Fruit fly (Drosophila melanogaster) whole organism, embryonic: ENCODE measurements around the gene SMC3.

Experiments
- CG10654 ChIP-seq: fragments of 200-800 bp; sonication (Bioruptor generic); optimal IDR thresholded peaks from 2 replicates; lab custom pipeline; 2016; ENCODE audit warnings: missing biosample characterization, missing genetic modification characterization
- CG10959 ChIP-seq: fragments of 200-800 bp; sonication (Bioruptor generic); IDR thresholded peaks from 2 replicates; pipeline ENCODE4 v1.3.6; 2022; ENCODE audit warnings: missing biosample characterization, missing genetic modification characterization
- CG11695 ChIP-seq: fragments of 200-800 bp; sonication (Bioruptor generic); IDR thresholded peaks from 3 replicates; pipeline ENCODE4 v1.3.6; 2022; ENCODE audit warnings: missing biosample characterization, missing genetic modification characterization
- CG15011 ChIP-seq: fragments of 200-800 bp; sonication (Bioruptor generic); optimal IDR thresholded peaks from 3 replicates; lab custom pipeline; 2018; ENCODE audit warnings: missing biosample characterization, mild to moderate bottlenecking, missing genetic modification characterization
- CG15073 ChIP-seq: fragments of 200-800 bp; sonication (Bioruptor generic); optimal IDR thresholded peaks from 2 replicates; lab custom pipeline; 2016; ENCODE audit warnings: missing biosample characterization, missing genetic modification characterization
- CG1529 ChIP-seq: fragments of 200-800 bp; sonication (Bioruptor generic); optimal IDR thresholded peaks from 3 replicates; lab custom pipeline; 2018; ENCODE audit warnings: missing biosample characterization, missing genetic modification characterization
- CG15601 ChIP-seq: fragments of 200-800 bp; sonication (Bioruptor generic); optimal IDR thresholded peaks from 3 replicates; lab custom pipeline; 2019; ENCODE audit warnings: missing biosample characterization, mild to moderate bottlenecking, missing genetic modification characterization, moderate library complexity
- CG16863 ChIP-seq: fragments of 200-800 bp; sonication (Bioruptor generic); optimal IDR thresholded peaks from 3 replicates; lab custom pipeline; 2016; ENCODE audit warnings: missing biosample characterization, missing genetic modification characterization
- CG17385 ChIP-seq: fragments of 200-800 bp; sonication (Bioruptor generic); optimal IDR thresholded peaks from 3 replicates; lab custom pipeline; 2018; ENCODE audit warnings: missing biosample characterization, mild to moderate bottlenecking, missing genetic modification characterization
- CG18011 ChIP-seq: fragments of 200-800 bp; sonication (Bioruptor generic); optimal IDR thresholded peaks from 2 replicates; lab custom pipeline; 2017; ENCODE audit warnings: missing biosample characterization, missing genetic modification characterization, mild to moderate bottlenecking, moderate library complexity, missing genotype
- CG2199 ChIP-seq: fragments of 200-800 bp; sonication (Bioruptor generic); IDR thresholded peaks from 3 replicates; pipeline ENCODE4 v1.3.6; 2022; ENCODE audit warnings: missing biosample characterization, missing genetic modification characterization
- CG2712 ChIP-seq: fragments of 200-800 bp; optimal IDR thresholded peaks from 3 replicates; lab custom pipeline; 2019; ENCODE audit warnings: missing biosample characterization, mild to moderate bottlenecking, missing genetic modification characterization, moderate library complexity
- CG32532 ChIP-seq: fragments of 200-800 bp; sonication (Bioruptor generic); IDR thresholded peaks from 2 replicates; pipeline ENCODE4 v1.3.6; 2022; ENCODE audit warnings: missing biosample characterization, missing genetic modification characterization
- CG3281 ChIP-seq: fragments of 200-800 bp; sonication (Bioruptor generic); optimal IDR thresholded peaks from 3 replicates; lab custom pipeline; 2017; ENCODE audit warnings: missing biosample characterization, mild to moderate bottlenecking, missing genetic modification characterization
- CG4282 ChIP-seq: fragments of 200-800 bp; sonication (Bioruptor generic); optimal IDR thresholded peaks from 2 replicates; lab custom pipeline; 2016; ENCODE audit warnings: missing biosample characterization, missing genetic modification characterization
- CG4854 ChIP-seq: fragments of 200-800 bp; sonication (Bioruptor generic); optimal IDR thresholded peaks from 2 replicates; lab custom pipeline; 2016; ENCODE audit warnings: missing biosample characterization, missing genetic modification characterization, inconsistent platforms
- CG5180 ChIP-seq: fragments of 200-800 bp; sonication (Bioruptor generic); optimal IDR thresholded peaks from 3 replicates; lab custom pipeline; 2017; ENCODE audit warnings: missing biosample characterization, missing genetic modification characterization, mild to moderate bottlenecking, moderate library complexity, missing genetic modification reagents
- CG6765 ChIP-seq: fragments of 200-800 bp; sonication (Bioruptor generic); optimal IDR thresholded peaks from 3 replicates; lab custom pipeline; 2017; ENCODE audit warnings: missing biosample characterization, mild to moderate bottlenecking, missing genetic modification characterization
- CG8924 ChIP-seq: fragments of 200-800 bp; optimal IDR thresholded peaks from 3 replicates; lab custom pipeline; 2019; ENCODE audit warnings: missing biosample characterization, mild to moderate bottlenecking, missing genetic modification characterization, moderate library complexity
- CkIIα-i1 ChIP-seq: fragments of 200-800 bp; sonication (Bioruptor generic); IDR thresholded peaks from 2 replicates; pipeline ENCODE4 v1.3.6; 2022; ENCODE audit warnings: missing biosample characterization, missing genetic modification characterization
- Fer1 ChIP-seq: fragments of 200-800 bp; sonication (Bioruptor generic); optimal IDR thresholded peaks from 2 replicates; lab custom pipeline; 2017; ENCODE audit warnings: missing biosample characterization, mild to moderate bottlenecking, missing genetic modification characterization
- GATAe ChIP-seq: fragments of 200-800 bp; sonication (Bioruptor generic); conservative IDR thresholded peaks from 2 replicates; pipeline ENCODE4 v1.3.6; 2022; ENCODE audit warnings: missing biosample characterization, missing genetic modification characterization
- HLH54F ChIP-seq: fragments of 200-800 bp; sonication (Bioruptor generic); optimal IDR thresholded peaks from 3 replicates; lab custom pipeline; 2016; ENCODE audit warnings: missing biosample characterization, missing genetic modification characterization
- Hr3 ChIP-seq: fragments of 200-800 bp; sonication (Bioruptor generic); optimal IDR thresholded peaks from 3 replicates; lab custom pipeline; 2016; ENCODE audit warnings: missing biosample characterization, missing genetic modification characterization
- Kr ChIP-seq: fragments of 200-800 bp; sonication (Bioruptor generic); optimal IDR thresholded peaks from 2 replicates; lab custom pipeline; 2017; ENCODE audit warnings: missing biosample characterization, mild to moderate bottlenecking, missing genetic modification characterization
- Med ChIP-seq: fragments of 200-800 bp; sonication (Bioruptor generic); peaks from one replicate; lab custom pipeline; 2016; ENCODE audit warnings: missing biosample characterization, missing genetic modification characterization, mild to moderate bottlenecking, inconsistent platforms, moderate library complexity
- Poxn ChIP-seq: fragments of 200-800 bp; sonication (Bioruptor generic); IDR thresholded peaks from 2 replicates; pipeline ENCODE4 v1.3.6; 2022; ENCODE audit warnings: missing biosample characterization, missing genetic modification characterization
- Sox100B ChIP-seq: fragments of 200-800 bp; sonication (Bioruptor generic); optimal IDR thresholded peaks from 3 replicates; lab custom pipeline; 2018; ENCODE audit warnings: missing biosample characterization, mild to moderate bottlenecking, missing genetic modification characterization
- Stat92E ChIP-seq, 3 experiments: fragments of >200 bp in 2 of 3; fragments of 200-800 bp in 1 of 3; sonication (Bioruptor generic) in 1 of 3; optimal IDR thresholded peaks; 2 replicates each; lab custom pipeline; 2017 to 2019; ENCODE audit warnings: missing biosample characterization in 3 of 3, missing genetic modification characterization in 3 of 3, mild to moderate bottlenecking in 1 of 3, moderate library complexity in 1 of 3
- Taf1 ChIP-seq: fragments of 200-800 bp; sonication (Bioruptor generic); IDR thresholded peaks from 2 replicates; pipeline ENCODE4 v1.3.6; 2022; ENCODE audit warnings: missing biosample characterization, missing genetic modification characterization
- Trl ChIP-seq, 3 experiments: fragments of >200 bp in 2 of 3; fragments of 200-800 bp in 1 of 3; sonication (Bioruptor generic) in 1 of 3; optimal IDR thresholded peaks; 2 replicates in 1 of 3; 3 replicates in 2 of 3; lab custom pipeline; 2016 to 2017; ENCODE audit warnings: missing biosample characterization in 1 of 3, missing genetic modification characterization in 1 of 3
- ara ChIP-seq: fragments of 200-800 bp; sonication (Bioruptor generic); IDR thresholded peaks from 2 replicates; pipeline ENCODE4 v1.3.6; 2022; ENCODE audit warnings: missing biosample characterization, missing genetic modification characterization
- chn ChIP-seq: fragments of 200-800 bp; sonication (Bioruptor generic); optimal IDR thresholded peaks from 2 replicates; lab custom pipeline; 2016; ENCODE audit warnings: missing biosample characterization, missing genetic modification characterization
- danr ChIP-seq: fragments of 200-800 bp; sonication (Bioruptor generic); IDR thresholded peaks from 2 replicates; pipeline ENCODE4 v1.3.6; 2022; ENCODE audit warnings: missing biosample characterization, missing genetic modification characterization
- dimm ChIP-seq: fragments of 200-800 bp; sonication (Bioruptor generic); IDR thresholded peaks from 2 replicates; pipeline ENCODE4 v1.3.6; 2022; ENCODE audit warnings: missing biosample characterization, missing genetic modification characterization
- fd64A ChIP-seq: fragments of 200-800 bp; sonication (Bioruptor generic); optimal IDR thresholded peaks from 3 replicates; lab custom pipeline; 2018; ENCODE audit warnings: missing biosample characterization, mild to moderate bottlenecking, missing genetic modification characterization
- gce ChIP-seq: fragments of 200-800 bp; sonication (Bioruptor generic); IDR thresholded peaks from 3 replicates; pipeline ENCODE4 v1.3.6; 2022; ENCODE audit warnings: missing biosample characterization, missing genetic modification characterization
- gem ChIP-seq: fragments of 200-800 bp; sonication (Bioruptor generic); optimal IDR thresholded peaks from 2 replicates; lab custom pipeline; 2019; ENCODE audit warnings: missing biosample characterization, mild to moderate bottlenecking, missing genetic modification characterization, moderate library complexity
- gsb ChIP-seq: fragments of 200-800 bp; sonication (Bioruptor generic); IDR thresholded peaks from 2 replicates; pipeline ENCODE4 v1.3.6; 2022; ENCODE audit warnings: missing biosample characterization, missing genetic modification characterization
- hb ChIP-seq: fragments of 200-800 bp; sonication (Bioruptor generic); IDR thresholded peaks from 3 replicates; pipeline ENCODE4 v1.3.6; 2022; ENCODE audit warnings: missing biosample characterization, missing genetic modification characterization; ENCODE audit not compliant: partially characterized antibody
- hbn ChIP-seq: fragments of 200-800 bp; sonication (Bioruptor generic); IDR thresholded peaks from 2 replicates; pipeline ENCODE4 v1.3.6; 2022; ENCODE audit warnings: missing biosample characterization, missing genetic modification characterization; ENCODE audit not compliant: partially characterized antibody
- kah ChIP-seq: fragments of 200-800 bp; sonication (Bioruptor generic); optimal IDR thresholded peaks from 2 replicates; lab custom pipeline; 2018; ENCODE audit warnings: missing biosample characterization, mild to moderate bottlenecking, missing genetic modification characterization
- luna ChIP-seq: fragments of 200-800 bp; sonication (Bioruptor generic); optimal IDR thresholded peaks from 2 replicates; lab custom pipeline; 2016; ENCODE audit warnings: missing biosample characterization, missing genetic modification characterization
- odd ChIP-seq: fragments of 200-800 bp; sonication (Bioruptor generic); optimal IDR thresholded peaks from 2 replicates; lab custom pipeline; 2017; ENCODE audit warnings: missing biosample characterization, mild to moderate bottlenecking, missing genetic modification characterization
- onecut ChIP-seq: fragments of 200-800 bp; sonication (Bioruptor generic); IDR thresholded peaks from 2 replicates; pipeline ENCODE4 v1.3.6; 2022; ENCODE audit warnings: missing biosample characterization, missing genetic modification characterization
- pita ChIP-seq: fragments of 200-800 bp; sonication (Bioruptor generic); optimal IDR thresholded peaks from 2 replicates; lab custom pipeline; 2017; ENCODE audit warnings: missing biosample characterization, mild to moderate bottlenecking, missing genetic modification characterization
- run ChIP-seq: fragments of 200-800 bp; sonication (Bioruptor generic); optimal IDR thresholded peaks from 3 replicates; lab custom pipeline; 2018; ENCODE audit warnings: missing biosample characterization, mild to moderate bottlenecking, missing genetic modification characterization
- sens ChIP-seq: fragments of 200-800 bp; sonication (Bioruptor generic); peaks from one replicate; lab custom pipeline; 2016; ENCODE audit warnings: missing biosample characterization, missing genetic modification characterization
- sens-2 ChIP-seq: fragments of 200-800 bp; sonication (Bioruptor generic); IDR thresholded peaks from 2 replicates; pipeline ENCODE4 v1.3.6; 2022; ENCODE audit warnings: missing biosample characterization, missing genetic modification characterization
- sima ChIP-seq: fragments of 200-800 bp; sonication (Bioruptor generic); optimal IDR thresholded peaks from 2 replicates; lab custom pipeline; 2016; ENCODE audit warnings: missing biosample characterization, missing genetic modification characterization
- stwl ChIP-seq: fragments of 200-800 bp; sonication (Bioruptor generic); optimal IDR thresholded peaks from 3 replicates; lab custom pipeline; 2018; ENCODE audit warnings: missing biosample characterization, mild to moderate bottlenecking, missing genetic modification characterization, moderate library complexity
- sug ChIP-seq: fragments of 200-800 bp; optimal IDR thresholded peaks from 2 replicates; lab custom pipeline; 2019; ENCODE audit warnings: missing biosample characterization, mild to moderate bottlenecking, missing genetic modification characterization, moderate library complexity

Gene SMC3

dm6 chrX:16573659-16574058, 19.6 kb downstream of the SMC3 start (continued):
- no peak for TF ChIP-seq sima (GFP tag; lab: Kevin White, UChicago)
- no peak for TF ChIP-seq CG18011 (GFP tag; lab: Kevin White, UChicago)
- no peak for TF ChIP-seq CG2712 (tag; lab: Kevin White, UChicago)
- TF ChIP-seq fd64A (GFP tag; lab: Kevin White, UChicago), result no peak
- no peak for TF ChIP-seq onecut
- TF ChIP-seq gsb (GFP tag; lab: Robert Waterston, UW), result no peak
- TF ChIP-seq CG4854 (GFP tag; lab: Kevin White, UChicago), result no peak
- no peak for TF ChIP-seq Poxn (GFP tag; lab: Robert Waterston, UW)
- TF ChIP-seq CG4282 (GFP tag; lab: Kevin White, UChicago), result no peak
- TF ChIP-seq ara (GFP tag; lab: Robert Waterston, UW), result no peak
- 0 out of 3 replicates have a peak, but pooled peaks have one; percentile 38 for TF ChIP-seq CG11695 (GFP tag; lab: Robert Waterston, UW)
- TF ChIP-seq danr (GFP tag; lab: Robert Waterston, UW), result no peak
- no peak for TF ChIP-seq CG32532
- TF ChIP-seq run, result no peak
- TF ChIP-seq Kr (GFP tag; lab: Kevin White, UChicago), result no peak
- no peak for TF ChIP-seq odd (GFP tag; lab: Kevin White, UChicago)
- no peak for TF ChIP-seq sens-2 (GFP tag; lab: Robert Waterston, UW)
- no peak for TF ChIP-seq CkIIα-i1
- TF ChIP-seq CG5180 (GFP tag; lab: Kevin White, UChicago), result no peak
- no peak for TF ChIP-seq CG15073
- no peak for TF ChIP-seq Hr3 (GFP tag; lab: Kevin White, UChicago)
- no peak for TF ChIP-seq stwl (tag; lab: Kevin White, UChicago)
- no peak for TF ChIP-seq Taf1 (GFP tag; lab: Robert Waterston, UW)
- no peak for TF ChIP-seq CG8924 (tag; lab: Kevin White, UChicago)
- TF ChIP-seq CG17385 (GFP tag; lab: Kevin White, UChicago), result peak; percentile 25
- no peak for TF ChIP-seq GATAe (GFP tag; lab: Robert Waterston, UW)
- no peak for TF ChIP-seq dimm (GFP tag; lab: Robert Waterston, UW)
- TF ChIP-seq kah (GFP tag; lab: Kevin White, UChicago), result no peak
- TF ChIP-seq hbn (GFP tag; lab: Robert Waterston, UW), result no peak
- no peak for TF ChIP-seq CG16863 (GFP tag; lab: Kevin White, UChicago)
- no peak for TF ChIP-seq CG2199 (GFP tag; lab: Robert Waterston, UW)
- peak; percentile 53 for TF ChIP-seq CG6765
- TF ChIP-seq CG10654 (GFP tag; lab: Kevin White, UChicago), result no peak
- TF ChIP-seq Stat92E (GFP tag; optimal IDR thresholded peaks at IDR 0.05; lab: Kevin White, UChicago), result no peak
- TF ChIP-seq CG15011 (GFP tag; lab: Kevin White, UChicago), result peak; percentile 25
- no peak for TF ChIP-seq Trl (optimal IDR thresholded peaks at IDR 0.05; lab: Kevin White, UChicago)
- peak; percentile 48 for TF ChIP-seq Trl (GFP tag; optimal IDR thresholded peaks at IDR 0.05; lab: Kevin White, UChicago)
- no peak for TF ChIP-seq luna (GFP tag; lab: Kevin White, UChicago)
- peak; percentile 85 for TF ChIP-seq Med (GFP tag; lab: Kevin White, UChicago)
- no peak for TF ChIP-seq hb (GFP tag; lab: Robert Waterston, UW)
- TF ChIP-seq chn (GFP tag; lab: Kevin White, UChicago), result no peak
- no peak for TF ChIP-seq CG10959 (GFP tag; lab: Robert Waterston, UW)
- no peak for TF ChIP-seq gce (GFP tag; lab: Robert Waterston, UW)
- no peak for TF ChIP-seq sug
- TF ChIP-seq CG1529 (GFP tag; lab: Kevin White, UChicago), result no peak
- peak; percentile 53 for TF ChIP-seq CG3281 (GFP tag; lab: Kevin White, UChicago)
- TF ChIP-seq HLH54F, result no peak
- TF ChIP-seq pita (GFP tag; lab: Kevin White, UChicago), result no peak
- no peak for TF ChIP-seq Sox100B
- peak; percentile 50 for TF ChIP-seq gem (tag; lab: Kevin White, UChicago)
- TF ChIP-seq CG15601 (tag; lab: Kevin White, UChicago), result no peak
- TF ChIP-seq sens (GFP tag; lab: Kevin White, UChicago), result no peak
- TF ChIP-seq Fer1 (GFP tag; lab: Kevin White, UChicago), result peak; percentile 75
